Worm (Caenorhabditis elegans): ENCODE data around the gene gst-17.
"Not testable (repeated sequence)": the region's sequence is repeated elsewhere in the genome, so short reads cannot be mapped to it uniquely, and the experiment has no call there.

gst-17 gene

DNA sequence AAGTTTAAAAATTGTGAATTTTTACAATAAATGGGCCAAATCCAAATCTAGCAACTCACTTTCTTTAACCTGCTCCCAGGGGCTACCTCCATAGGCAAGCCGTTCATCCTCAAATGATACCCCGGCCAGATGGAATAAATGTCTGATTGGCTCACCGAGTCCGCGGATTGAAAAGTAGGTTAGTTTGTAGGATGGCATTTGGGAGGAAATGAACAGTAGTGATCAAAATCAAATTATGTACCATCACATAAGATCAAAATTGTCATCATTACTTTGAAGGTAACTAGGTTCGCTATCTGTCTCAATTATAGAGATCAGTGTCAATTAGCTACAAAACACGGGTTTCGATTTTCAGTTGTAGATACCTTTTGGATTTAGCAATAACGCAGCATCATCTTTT is at the start of gene gst-17, which contains the start of gene gst-18:
Gene gst-17 (minus strand): TSS at position 101 of the 400 bp plus-strand sequence.
Gene gst-18 (minus strand): TSS at position 198 of the 400 bp plus-strand sequence.
- TF ChIP-seq him-1 (tag; optimal IDR thresholded peaks at IDR 0.05), result no peak
- no peak for TF ChIP-seq W03F9.2 (tag; optimal IDR thresholded peaks at IDR 0.05)
- no peak for TF ChIP-seq dao-5 (tag; optimal IDR thresholded peaks at IDR 0.05)

DNA sequence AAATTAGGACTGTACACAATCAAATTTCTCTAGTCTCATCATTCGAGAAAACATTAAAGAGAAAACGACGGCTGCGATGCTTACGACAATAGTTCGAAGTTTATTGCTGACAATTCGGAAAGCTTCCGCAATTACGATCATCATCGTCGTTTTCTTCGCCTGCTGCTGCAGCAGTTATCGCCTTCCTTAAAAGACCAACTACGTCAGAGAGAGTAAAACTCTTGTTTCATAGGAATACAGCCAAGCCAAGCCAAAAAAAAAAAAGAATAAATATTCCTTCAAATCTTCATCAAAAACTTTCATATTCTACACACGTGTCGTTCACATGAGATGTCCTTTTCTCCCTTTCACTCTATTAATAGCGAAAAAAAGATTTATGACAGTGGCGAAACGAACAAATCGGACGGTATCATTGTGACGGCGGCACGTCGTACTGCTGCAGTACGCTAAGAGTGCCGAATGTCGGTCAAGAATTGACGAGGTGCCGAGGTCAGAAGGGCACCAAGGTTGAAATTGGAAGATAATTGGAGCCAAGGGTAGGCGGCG is 49.3 kb upstream of the gst-17 start:
- TF ChIP-seq him-1 (tag; optimal IDR thresholded peaks at IDR 0.05), result no peak

DNA sequence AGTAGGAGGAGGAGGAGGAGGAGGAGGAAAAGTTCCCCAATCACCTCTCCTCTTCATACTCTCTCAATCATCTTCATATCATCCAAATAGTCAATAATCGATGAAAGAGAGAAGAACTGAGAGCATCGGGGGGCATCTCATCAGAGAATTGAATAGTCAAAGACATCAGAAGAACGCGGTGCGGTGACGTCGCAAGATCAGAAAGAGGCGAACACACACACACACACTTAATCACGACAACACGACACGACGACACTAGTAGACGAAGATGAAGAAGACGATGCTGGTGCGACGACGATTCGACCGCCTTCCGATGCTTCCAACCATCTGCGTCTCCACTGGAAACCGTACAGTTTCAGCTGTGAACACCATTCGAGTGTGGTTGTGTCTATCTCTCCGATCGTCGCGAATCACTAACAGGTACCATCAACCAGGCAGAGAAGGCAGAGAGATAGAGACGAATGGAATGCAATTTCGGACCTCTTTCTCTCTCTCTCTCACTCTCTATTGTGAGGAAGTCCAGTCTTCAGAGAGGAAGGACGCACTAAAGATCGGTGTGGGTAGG is 48.0 kb upstream of the gst-17 start:
- TF ChIP-seq W03F9.2 (tag; optimal IDR thresholded peaks at IDR 0.05), result no peak
- TF ChIP-seq him-1 (tag; optimal IDR thresholded peaks at IDR 0.05), result no peak
- TF ChIP-seq dao-5 (tag; optimal IDR thresholded peaks at IDR 0.05), result no peak

DNA sequence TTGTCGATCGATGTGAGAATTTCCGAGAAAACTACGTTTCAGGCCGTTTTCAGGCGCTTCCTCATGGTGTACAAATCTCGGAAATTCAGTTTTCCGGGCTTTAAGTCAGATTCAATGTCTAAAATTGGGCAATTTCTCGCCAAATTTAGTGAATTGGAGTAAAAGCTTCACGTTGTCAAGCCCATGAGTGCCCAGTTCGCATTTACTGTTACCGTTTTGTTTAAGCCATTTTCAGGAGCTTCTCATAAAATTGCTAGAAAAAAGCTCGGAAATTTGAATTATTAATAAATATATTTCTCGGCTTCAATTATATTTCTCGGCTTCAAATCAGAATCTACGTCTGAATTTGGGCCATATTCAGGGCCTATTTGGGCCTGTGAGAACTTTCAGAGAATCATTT is 47.3 kb upstream of the gst-17 start:
- TF ChIP-seq dao-5 (tag; optimal IDR thresholded peaks at IDR 0.05) (no peak), W03F9.2 (tag; optimal IDR thresholded peaks at IDR 0.05) (no peak), him-1 (tag; optimal IDR thresholded peaks at IDR 0.05) (no peak)

DNA sequence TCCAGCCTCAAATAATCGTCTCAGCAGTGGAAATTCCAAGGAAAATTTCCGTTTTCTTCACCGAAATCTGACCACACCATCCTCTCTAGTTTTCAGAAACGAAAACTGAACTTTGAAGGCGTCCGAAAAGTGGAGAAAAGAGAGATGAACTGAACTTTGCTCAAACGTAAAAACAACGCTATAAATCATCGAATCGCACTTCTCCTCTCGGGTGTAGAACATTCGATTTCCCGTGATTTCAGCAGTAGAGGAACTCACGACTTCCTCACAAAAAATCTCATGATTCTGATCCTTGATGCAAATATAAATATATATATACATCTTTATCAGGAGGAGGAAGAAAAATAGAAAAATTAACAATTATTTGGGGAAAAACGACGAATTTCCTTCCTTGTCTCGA is 44.6 kb upstream of the gst-17 start:
- no peak for TF ChIP-seq him-1 (tag; optimal IDR thresholded peaks at IDR 0.05)
- TF ChIP-seq W03F9.2 (tag; optimal IDR thresholded peaks at IDR 0.05), result no peak
- TF ChIP-seq dao-5 (tag; optimal IDR thresholded peaks at IDR 0.05), result no peak

DNA sequence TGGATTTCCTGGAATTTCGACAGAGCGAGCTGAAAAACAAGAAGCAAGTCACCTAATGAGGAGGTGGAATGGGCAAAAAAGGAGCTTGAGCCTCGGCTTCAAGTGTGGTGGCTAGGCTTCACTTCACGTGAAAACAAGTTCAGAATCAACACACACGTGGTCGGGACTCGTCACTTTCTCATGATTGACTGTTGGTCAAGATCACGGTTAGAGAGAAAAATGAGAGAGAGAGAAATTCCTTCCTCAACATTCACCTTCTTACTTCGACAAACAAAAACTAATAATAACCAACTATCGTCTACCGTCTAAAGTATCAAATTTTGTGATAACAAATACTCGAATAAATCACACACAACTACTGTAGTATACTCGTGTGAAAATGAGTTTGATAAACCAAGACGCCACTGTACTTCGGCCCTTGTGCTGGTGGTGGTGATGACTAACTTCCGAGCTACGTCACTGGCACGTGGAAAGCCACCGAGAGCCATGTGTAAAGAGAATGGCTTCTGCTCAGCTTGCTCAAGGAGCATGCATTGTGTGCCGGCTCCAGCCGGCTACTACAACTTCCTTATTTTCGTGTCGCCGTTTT is 43.1 kb upstream of the gst-17 start:
- TF ChIP-seq dao-5 (tag; optimal IDR thresholded peaks at IDR 0.05) (no peak), him-1 (tag; optimal IDR thresholded peaks at IDR 0.05) (no peak), W03F9.2 (tag; optimal IDR thresholded peaks at IDR 0.05) (no peak)

DNA sequence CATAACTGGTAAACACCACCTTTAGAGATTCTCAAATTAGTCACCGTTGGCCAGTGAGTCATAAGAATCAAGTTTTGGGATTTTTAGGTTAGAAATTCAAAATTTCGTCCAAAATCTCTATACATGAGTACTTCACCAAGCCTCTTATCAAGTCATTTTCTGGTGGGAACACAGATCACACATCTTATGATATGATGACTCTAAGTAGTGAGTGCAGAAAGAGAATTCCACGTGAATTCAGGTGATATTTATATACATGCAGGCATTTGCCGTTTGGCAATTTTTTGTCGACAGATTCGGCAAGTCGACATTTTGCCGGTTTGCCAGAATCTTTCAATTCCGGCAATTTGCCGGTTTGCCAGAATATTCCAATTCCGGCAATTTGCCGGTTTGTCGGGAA is 41.5 kb upstream of the gst-17 start:
- TF ChIP-seq him-1 (tag; optimal IDR thresholded peaks at IDR 0.05), result no peak
- TF ChIP-seq dao-5 (tag; optimal IDR thresholded peaks at IDR 0.05), result no peak
- no peak for TF ChIP-seq W03F9.2 (tag; optimal IDR thresholded peaks at IDR 0.05)

DNA sequence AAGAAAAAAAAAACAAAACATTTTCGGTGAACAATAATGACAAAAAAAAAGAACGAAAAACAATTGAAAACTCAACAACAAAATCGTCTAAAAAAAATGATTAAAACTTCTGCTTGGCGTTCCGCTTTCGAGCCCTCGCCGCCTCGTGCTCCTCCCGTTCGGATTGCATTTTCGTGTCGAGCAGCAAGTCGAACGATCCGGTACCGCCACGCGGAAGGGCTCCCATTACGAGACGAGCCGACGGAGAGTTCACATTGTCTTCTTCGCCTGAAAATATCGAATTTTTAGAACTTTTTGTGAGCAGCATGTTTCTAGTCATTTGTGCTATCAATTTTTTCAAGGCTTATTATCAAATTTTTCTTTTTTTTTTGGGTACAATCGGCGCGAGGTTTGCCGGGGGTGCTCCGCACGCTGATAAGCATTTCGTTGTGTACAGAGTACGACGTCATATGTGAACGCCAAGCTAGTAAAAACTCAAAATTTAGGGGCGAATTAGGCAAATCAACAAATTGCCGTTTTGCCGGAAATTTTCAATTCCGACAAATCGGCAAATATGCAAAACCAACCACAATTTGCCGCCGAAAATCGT is 40.2 kb upstream of the gst-17 start:
- TF ChIP-seq him-1 (tag; optimal IDR thresholded peaks at IDR 0.05) (no peak), W03F9.2 (tag; optimal IDR thresholded peaks at IDR 0.05) (no peak), dao-5 (tag; optimal IDR thresholded peaks at IDR 0.05) (no peak)

DNA sequence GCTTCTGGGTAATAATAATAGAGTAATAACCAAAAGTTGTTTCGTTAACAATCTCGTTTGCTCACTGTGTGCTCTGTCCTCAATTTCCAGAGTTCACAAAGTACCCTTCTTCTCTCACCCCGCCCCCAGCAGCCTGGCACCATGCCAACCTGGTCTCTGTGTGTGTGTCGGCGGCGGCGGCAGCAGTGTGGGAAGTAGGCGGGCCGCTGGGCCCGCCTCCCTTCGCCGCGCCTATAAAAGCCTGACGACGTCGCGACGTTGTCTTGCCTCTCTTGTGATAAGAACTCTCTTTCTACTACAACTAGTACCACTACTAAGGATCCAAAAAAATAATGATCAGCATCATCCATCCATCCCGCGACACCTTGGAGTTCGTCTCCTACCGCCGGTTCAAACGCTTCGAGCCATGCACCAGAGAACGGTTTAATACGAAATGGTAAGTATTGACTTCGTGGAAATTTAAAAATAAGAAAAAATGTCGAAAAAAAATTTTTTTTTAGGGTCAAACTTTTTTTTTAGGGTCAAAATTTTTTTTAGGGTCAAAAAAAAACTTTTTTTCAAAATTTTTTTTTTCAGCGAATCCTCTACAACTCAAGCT is 38.4 kb upstream of the gst-17 start, which contains the start of gene C31C9.7:
Gene C31C9.7 (plus strand): TSS at position 261 of the 598 bp plus-strand sequence.
- TF ChIP-seq dao-5 (tag; optimal IDR thresholded peaks at IDR 0.05) (no peak), W03F9.2 (tag; optimal IDR thresholded peaks at IDR 0.05) (no peak), him-1 (tag; optimal IDR thresholded peaks at IDR 0.05) (no peak)

DNA sequence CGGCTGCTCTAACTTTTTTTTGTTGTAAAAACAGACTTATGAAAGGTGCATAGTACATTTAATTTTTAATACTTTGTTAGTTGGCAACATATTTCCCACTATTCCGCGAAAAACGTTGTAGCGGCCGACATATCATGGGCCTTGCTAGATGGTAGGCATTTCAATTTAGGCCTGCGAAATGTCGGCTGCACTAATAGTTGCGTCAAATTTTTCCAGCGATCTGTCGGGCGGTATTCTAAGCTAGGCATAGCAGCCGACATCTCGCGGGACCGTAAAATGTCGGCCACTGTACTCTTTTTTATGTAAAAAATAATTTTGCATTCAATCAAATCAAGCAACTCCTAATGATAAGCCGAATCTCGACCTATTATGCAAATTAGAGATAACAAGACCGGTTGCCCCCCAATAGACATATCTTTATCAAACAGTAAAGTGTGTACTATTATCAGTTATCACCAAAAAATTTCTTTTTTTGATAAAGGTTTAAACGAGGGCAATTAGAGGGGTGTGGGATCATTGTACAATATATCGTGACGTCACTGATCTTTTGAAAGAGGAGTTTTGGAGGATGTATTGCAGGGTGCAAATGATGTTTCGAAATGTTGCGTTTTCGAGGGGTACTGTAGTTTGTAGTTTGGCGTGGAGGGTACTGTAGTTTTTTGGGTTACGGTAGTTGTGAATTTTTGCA is 34.5 kb upstream of the gst-17 start:
- TF ChIP-seq dao-5 (tag; optimal IDR thresholded peaks at IDR 0.05), result no peak
- no peak for TF ChIP-seq W03F9.2 (tag; optimal IDR thresholded peaks at IDR 0.05)
- no peak for TF ChIP-seq him-1 (tag; optimal IDR thresholded peaks at IDR 0.05)

DNA sequence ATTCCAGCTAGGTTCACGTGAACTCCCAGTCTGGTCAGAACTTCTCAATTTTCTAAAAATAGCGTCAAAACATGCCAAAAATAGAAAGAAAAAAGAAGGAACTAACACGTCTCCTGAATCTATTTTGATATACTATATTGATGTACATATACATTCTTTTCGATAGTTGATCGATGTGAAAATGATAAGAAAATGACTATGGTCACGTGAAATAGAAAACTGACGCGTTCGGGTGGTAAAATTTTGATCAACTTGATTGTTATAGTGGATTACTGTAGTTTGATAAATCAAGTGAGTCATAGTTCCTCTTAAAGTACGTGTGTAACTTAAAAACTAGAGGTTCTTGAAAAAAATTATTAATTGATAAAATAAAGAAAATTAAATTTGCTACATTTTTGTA is 33.8 kb upstream of the gst-17 start:
- TF ChIP-seq dao-5 (tag; optimal IDR thresholded peaks at IDR 0.05) (no peak), him-1 (tag; optimal IDR thresholded peaks at IDR 0.05) (no peak), W03F9.2 (tag; optimal IDR thresholded peaks at IDR 0.05) (no peak)

DNA sequence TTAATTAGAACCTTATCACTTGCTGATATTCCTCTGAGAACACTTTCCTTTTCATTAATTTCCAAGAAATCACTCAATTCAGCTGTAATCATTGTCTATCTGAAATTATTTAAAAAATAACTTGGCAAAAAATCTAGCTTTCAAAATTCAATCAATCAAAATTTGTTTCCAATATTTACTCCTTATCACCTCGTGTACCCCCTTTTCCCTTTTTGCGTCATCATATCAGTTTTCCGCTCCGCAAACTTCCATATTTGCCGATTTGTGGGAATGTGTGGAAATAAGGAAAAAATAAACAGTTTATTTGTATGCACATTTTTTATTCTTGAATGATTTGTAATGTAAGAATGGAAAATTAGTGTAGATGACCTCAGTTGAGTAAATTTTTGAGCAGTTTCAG is 31.4 kb upstream of the gst-17 start, which contains the start of gene C31C9.6:
Gene C31C9.6 (minus strand): TSS at position 101 of the 400 bp plus-strand sequence.
- not testable (repeated sequence) for TF ChIP-seq him-1, dao-5, W03F9.2 (tag; optimal IDR thresholded peaks at IDR 0.05)

DNA sequence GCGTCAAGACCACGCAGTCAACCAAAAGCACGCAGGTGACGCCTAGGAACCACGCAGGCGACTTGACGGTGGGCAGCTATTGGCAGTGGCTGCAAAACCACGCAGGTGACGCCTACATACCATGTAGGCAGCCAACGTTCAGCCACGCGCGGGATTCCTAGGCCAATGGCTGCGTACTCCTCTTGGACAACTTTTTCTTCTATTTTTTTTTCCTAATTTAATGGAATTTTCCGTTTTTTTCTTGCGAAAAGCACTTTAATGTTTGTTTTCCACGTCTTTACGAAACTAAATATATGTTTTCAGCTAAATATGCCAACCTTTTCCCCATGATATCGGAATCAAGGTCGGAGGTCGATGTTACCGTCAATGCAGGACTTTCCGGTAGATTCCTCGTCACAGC is 24.1 kb upstream of the gst-17 start, which contains the start of gene C31C9.9:
Gene C31C9.9 (plus strand): TSS at position 301 of the 400 bp plus-strand sequence.
- TF ChIP-seq him-1, dao-5, W03F9.2 (tag; optimal IDR thresholded peaks at IDR 0.05): not testable (repeated sequence)
